Fruit fly (Drosophila melanogaster) whole organism, wandering third instar larva: ENCODE measurements around the gene Usf.

Experiments used
- Abd-B ChIP-seq: fragments of >200 bp; optimal IDR thresholded peaks from 2 replicates; lab custom pipeline; 2017; ENCODE audit warnings: missing biosample characterization, missing genetic modification characterization
- CrebA ChIP-seq: fragments of 200-800 bp; sonication (Bioruptor generic); optimal IDR thresholded peaks from 2 replicates; lab custom pipeline; 2016; ENCODE audit warnings: missing biosample characterization, mild to moderate bottlenecking, missing genetic modification characterization, borderline replicate concordance
- Dfd ChIP-seq: fragments of >200 bp; optimal IDR thresholded peaks from 2 replicates; lab custom pipeline; 2017; ENCODE audit warnings: missing biosample characterization, missing genetic modification characterization
- HLH106 ChIP-seq: fragments of 200-800 bp; optimal IDR thresholded peaks from 3 replicates; lab custom pipeline; 2019; ENCODE audit warnings: missing biosample characterization, mild to moderate bottlenecking, missing genetic modification characterization, moderate library complexity
- Hr78 ChIP-seq: fragments of >200 bp; optimal IDR thresholded peaks from 2 replicates; lab custom pipeline; 2017; ENCODE audit warnings: missing biosample characterization, missing genetic modification characterization
- Myc ChIP-seq: fragments of >200 bp; optimal IDR thresholded peaks from 2 replicates; lab custom pipeline; 2017
- Rel ChIP-seq, 2 experiments: fragments of 200-800 bp; sonication (Bioruptor generic) in 1 of 2; optimal IDR thresholded peaks; 2 replicates in 1 of 2; 3 replicates in 1 of 2; lab custom pipeline; 2016 to 2019; ENCODE audit warnings: mild to moderate bottlenecking in 2 of 2, missing biosample characterization in 2 of 2, missing genetic modification characterization in 2 of 2, moderate library complexity in 1 of 2
- ey ChIP-seq: fragments of 200-800 bp; sonication (Bioruptor generic); optimal IDR thresholded peaks from 2 replicates; lab custom pipeline; 2016; ENCODE audit warnings: missing biosample characterization, missing genetic modification characterization
- h ChIP-seq: fragments of 200-800 bp; sonication (Bioruptor generic); optimal IDR thresholded peaks from 3 replicates; lab custom pipeline; 2016; ENCODE audit warnings: missing biosample characterization, mild to moderate bottlenecking, missing genetic modification characterization
- jim ChIP-seq: fragments of 175-275, 200-325 bp; sonication (Bioruptor generic); optimal IDR thresholded peaks from 2 replicates; lab custom pipeline; 2016; ENCODE audit warnings: missing biosample characterization, mild to moderate bottlenecking, missing genetic modification characterization
- lola ChIP-seq: fragments of >200 bp; optimal IDR thresholded peaks from 2 replicates; lab custom pipeline; 2017; ENCODE audit warnings: missing biosample characterization, missing genetic modification characterization
- pan ChIP-seq: fragments of >200 bp; optimal IDR thresholded peaks from 2 replicates; lab custom pipeline; 2017
- psq ChIP-seq: fragments of 200-800 bp; sonication (Bioruptor generic); optimal IDR thresholded peaks from 3 replicates; lab custom pipeline; 2017; ENCODE audit warnings: missing biosample characterization, mild to moderate bottlenecking, missing genetic modification characterization, moderate library complexity

- TF ChIP-seq CrebA (GFP tag; lab: Kevin White, UChicago) (no peak), Rel (GFP tag; optimal IDR thresholded peaks at IDR 0.05; lab: Kevin White, UChicago) (no peak), Rel (tag; optimal IDR thresholded peaks at IDR 0.05; lab: Kevin White, UChicago) (no peak), Dfd (GFP tag; lab: Kevin White, UChicago) (no peak), pan (no peak), psq (peak; percentile 12), h (no peak), ey (GFP tag; lab: Kevin White, UChicago) (no peak), Myc (lab: Kevin White, UChicago) (no peak), Abd-B (no peak), HLH106 (tag; lab: Kevin White, UChicago) (no peak), lola (no peak), jim (no peak), Hr78 (GFP tag; lab: Kevin White, UChicago) (no peak)
Measured at dm6 chrX:4596467-4597183, 48.0 kb upstream of the Usf start.
